Fruit fly (Drosophila melanogaster) whole organism: Measurements from ENCODE around the gene CG5112.

Experiments used
- CG8478 ChIP-seq: fragments of >200 bp; optimal IDR thresholded peaks from 2 replicates; lab custom pipeline; 2018; ENCODE audit warnings: inconsistent platforms
- Dll ChIP-seq: fragments of >200 bp; optimal IDR thresholded peaks from 2 replicates; lab custom pipeline; 2017
- EcR ChIP-seq, 2 experiments: fragments of >200 bp; optimal IDR thresholded peaks; 2 replicates each; lab custom pipeline; 2017; ENCODE audit warnings: missing biosample characterization in 2 of 2, missing genetic modification characterization in 2 of 2, missing genetic modification reagents in 2 of 2
- pan ChIP-seq: fragments of >200 bp; optimal IDR thresholded peaks from 2 replicates; lab custom pipeline; 2017
- psq ChIP-seq: fragments of >200 bp; optimal IDR thresholded peaks from 2 replicates; lab custom pipeline; 2017
- usp ChIP-seq: fragments of >200 bp; optimal IDR thresholded peaks from 2 replicates; lab custom pipeline; 2017; ENCODE audit warnings: missing biosample characterization, missing genetic modification characterization, mixed read lengths

DNA sequence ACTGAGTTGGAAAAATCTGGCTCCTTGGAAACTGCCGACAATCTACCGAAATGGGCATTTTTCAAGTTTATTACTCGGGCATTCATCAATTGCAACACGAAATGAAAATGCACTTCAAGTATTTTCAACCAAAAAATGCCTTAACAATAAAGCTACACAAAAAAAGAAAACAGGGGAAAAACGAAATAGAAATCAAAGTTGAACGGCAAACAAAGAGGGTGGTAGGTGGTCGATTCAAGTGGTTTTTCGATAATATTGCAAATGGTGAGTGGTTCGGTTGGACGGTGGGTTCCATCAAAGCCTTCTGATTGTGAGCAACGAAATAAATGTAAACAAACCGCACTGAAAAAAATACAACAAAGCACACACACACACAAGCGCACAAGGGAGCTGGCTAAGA is 25.1 kb upstream of the CG5112 start:
- TF ChIP-seq psq (lab: Kevin White, UChicago), result no peak
- no peak for TF ChIP-seq pan (lab: Kevin White, UChicago)
- no peak for TF ChIP-seq EcR (GFP tag; optimal IDR thresholded peaks at IDR 0.05; lab: Kevin White, UChicago)
- no peak for TF ChIP-seq usp (GFP tag; lab: Kevin White, UChicago)
- no peak for TF ChIP-seq CG8478 (lab: Kevin White, UChicago)
- no peak for TF ChIP-seq Dll (lab: Kevin White, UChicago)
